Worm (Caenorhabditis elegans): ENCODE measurements around the gene ZC449.8.
A peak's percentile ranks its signal among the peaks of the same experiment; 100 is the strongest.

Gene ZC449.8

ce11 chrX:5040038-5040437, 24.2 kb downstream of the ZC449.8 start:
- TF ChIP-seq unc-62 (GFP tag; optimal IDR thresholded peaks at IDR 0.05) (no peak), lin-32 (GFP tag; optimal IDR thresholded peaks at IDR 0.05) (no peak), flh-1 (GFP tag; optimal IDR thresholded peaks at IDR 0.05) (no peak), mep-1 (tag; optimal IDR thresholded peaks at IDR 0.05) (no peak), ztf-11 (tag; optimal IDR thresholded peaks at IDR 0.05) (no peak), elt-1 (tag; optimal IDR thresholded peaks at IDR 0.05; ENCODE audit: borderline replicate concordance, insufficient read depth) (no peak), bed-3 (GFP tag; optimal IDR thresholded peaks at IDR 0.05) (no peak), sem-2 (GFP tag; optimal IDR thresholded peaks at IDR 0.05) (no peak), ceh-83 (GFP tag; optimal IDR thresholded peaks at IDR 0.05) (no peak)

ce11 chrX:5043887-5044286, 28.0 kb downstream of the ZC449.8 start, which contains the start of gene Y64H9A.2:
Gene Y64H9A.2, plus strand, starts transcription at chrX:5043976.
- TF ChIP-seq unc-39 (tag; optimal IDR thresholded peaks at IDR 0.05) (no peak), snpc-4 (tag; optimal IDR thresholded peaks at IDR 0.05) (no peak), flh-1 (GFP tag; optimal IDR thresholded peaks at IDR 0.05) (no peak), mls-2 (tag; optimal IDR thresholded peaks at IDR 0.05) (no peak), nhr-28 (tag; optimal IDR thresholded peaks at IDR 0.05) (no peak), lin-32 (GFP tag; optimal IDR thresholded peaks at IDR 0.05) (no peak), nhr-237 (tag; optimal IDR thresholded peaks at IDR 0.05) (no peak), sptf-1 (tag; optimal IDR thresholded peaks at IDR 0.05) (no peak), sem-2 (GFP tag; optimal IDR thresholded peaks at IDR 0.05) (no peak), lin-13 (tag; optimal IDR thresholded peaks at IDR 0.05) (no peak), unc-62 (GFP tag; optimal IDR thresholded peaks at IDR 0.05) (no peak), blmp-1 (tag; optimal IDR thresholded peaks at IDR 0.05) (no peak), ztf-11 (tag; optimal IDR thresholded peaks at IDR 0.05) (no peak), nhr-12 (tag; optimal IDR thresholded peaks at IDR 0.05) (no peak), ces-1 (GFP tag; optimal IDR thresholded peaks at IDR 0.05) (no peak)

- TF ChIP-seq mls-2 (tag; optimal IDR thresholded peaks at IDR 0.05) (peak; percentile 90), ceh-83 (GFP tag; optimal IDR thresholded peaks at IDR 0.05) (peak; percentile 80), sem-2 (GFP tag; optimal IDR thresholded peaks at IDR 0.05) (peak; percentile 31), lin-32 (GFP tag; optimal IDR thresholded peaks at IDR 0.05) (peak; percentile 73), sptf-1 (tag; optimal IDR thresholded peaks at IDR 0.05) (peak; percentile 89), tbx-8 (GFP tag; optimal IDR thresholded peaks at IDR 0.05) (peak; percentile 81), bed-3 (GFP tag; optimal IDR thresholded peaks at IDR 0.05) (peak; percentile 68), flh-1 (GFP tag; optimal IDR thresholded peaks at IDR 0.05) (peak; percentile 26), ceh-43 (GFP tag; optimal IDR thresholded peaks at IDR 0.05) (peak; percentile 64), M03D4.4 (tag; optimal IDR thresholded peaks at IDR 0.05) (peak; percentile 78)
These were observed 40.3 kb downstream of the ZC449.8 start for ce11 chrX:5056199-5056598.

ce11 chrX:5059163-5059562, 43.3 kb downstream of the ZC449.8 start, which contains the start of gene C24H10.4:
Gene C24H10.4, minus strand, starts transcription at chrX:5059263.
- TF ChIP-seq M03D4.4 (tag; optimal IDR thresholded peaks at IDR 0.05) (no peak), nhr-237 (tag; optimal IDR thresholded peaks at IDR 0.05) (no peak), unc-39 (tag; optimal IDR thresholded peaks at IDR 0.05) (no peak), sem-2 (GFP tag; optimal IDR thresholded peaks at IDR 0.05) (no peak), unc-120 (tag; optimal IDR thresholded peaks at IDR 0.05; ENCODE audit: poor library complexity, severe bottlenecking) (no peak), bed-3 (GFP tag; optimal IDR thresholded peaks at IDR 0.05) (no peak), snpc-4 (tag; optimal IDR thresholded peaks at IDR 0.05) (no peak), blmp-1 (tag; optimal IDR thresholded peaks at IDR 0.05) (no peak), nhr-2 (tag; optimal IDR thresholded peaks at IDR 0.05) (no peak), cnd-1 (tag; optimal IDR thresholded peaks at IDR 0.05) (no peak), ceh-83 (GFP tag; optimal IDR thresholded peaks at IDR 0.05) (no peak), mab-5 (tag; optimal IDR thresholded peaks at IDR 0.05) (no peak), hlh-1 (tag; optimal IDR thresholded peaks at IDR 0.05) (no peak)

ce11 chrX:5060756-5061155, 44.9 kb downstream of the ZC449.8 start, which contains the start of gene C24H10.3:
Gene C24H10.3, plus strand, starts transcription at chrX:5061056.
- no peak for TF ChIP-seq sem-2 (GFP tag; optimal IDR thresholded peaks at IDR 0.05)
- no peak for TF ChIP-seq elt-3 (tag; optimal IDR thresholded peaks at IDR 0.05)
- no peak for TF ChIP-seq tbx-8 (GFP tag; optimal IDR thresholded peaks at IDR 0.05)
- TF ChIP-seq mls-2 (tag; optimal IDR thresholded peaks at IDR 0.05): no peak
- no peak for TF ChIP-seq cnd-1 (tag; optimal IDR thresholded peaks at IDR 0.05)
- no peak for TF ChIP-seq blmp-1 (tag; optimal IDR thresholded peaks at IDR 0.05)
- TF ChIP-seq hlh-1 (tag; optimal IDR thresholded peaks at IDR 0.05): no peak
- no peak for TF ChIP-seq drap-1 (GFP tag; optimal IDR thresholded peaks at IDR 0.05)
- no peak for TF ChIP-seq ceh-43 (GFP tag; optimal IDR thresholded peaks at IDR 0.05)
- no peak for TF ChIP-seq unc-62 (GFP tag; optimal IDR thresholded peaks at IDR 0.05)
- TF ChIP-seq ceh-83 (GFP tag; optimal IDR thresholded peaks at IDR 0.05): no peak
- TF ChIP-seq elt-1 (tag; optimal IDR thresholded peaks at IDR 0.05; ENCODE audit: borderline replicate concordance, insufficient read depth): no peak
- no peak for TF ChIP-seq ham-2 (GFP tag; optimal IDR thresholded peaks at IDR 0.05)
- no peak for TF ChIP-seq ces-1 (GFP tag; optimal IDR thresholded peaks at IDR 0.05)
- TF ChIP-seq nhr-2 (tag; optimal IDR thresholded peaks at IDR 0.05): no peak
